Fruit fly (Drosophila melanogaster): Measurements from ENCODE around the gene jub.

The jub gene

dm6 chrX:13783958-13784907 is 45.9 kb downstream of the jub start:
- peak; percentile 49 for TF ChIP-seq svp (GFP tag)
- TF ChIP-seq Ets96B (tag; optimal IDR thresholded peaks at IDR 0.05): peak; percentile 27
- peak; percentile 38 for TF ChIP-seq Hr39 (GFP tag; optimal IDR thresholded peaks at IDR 0.05)
- TF ChIP-seq CG3919 (GFP tag; optimal IDR thresholded peaks at IDR 0.05): peak; percentile 61
- TF ChIP-seq CG31627 (GFP tag; optimal IDR thresholded peaks at IDR 0.05): peak; percentile 32
- TF ChIP-seq Eip93F (GFP tag; optimal IDR thresholded peaks at IDR 0.05): no peak
- TF ChIP-seq cyc (GFP tag; optimal IDR thresholded peaks at IDR 0.05): peak; percentile 13
- peak; percentile 55; the same call in 1 of the 2 replicates for TF ChIP-seq Gug (GFP tag; IDR thresholded peaks at IDR 0.05)
- peak; percentile 84 for TF ChIP-seq Hr4 (GFP tag; optimal IDR thresholded peaks at IDR 0.05)
- peak; percentile 0 for TF ChIP-seq CG1621 (tag; optimal IDR thresholded peaks at IDR 0.05)
- peak; percentile 27 for TF ChIP-seq CG6792 (GFP tag; optimal IDR thresholded peaks at IDR 0.05)
- TF ChIP-seq eg (GFP tag; IDR thresholded peaks at IDR 0.05): peak; percentile 74
- TF ChIP-seq Eip78C (GFP tag): peak; percentile 88
- TF ChIP-seq dsx (GFP tag; optimal IDR thresholded peaks at IDR 0.05; ENCODE audit: poor library complexity, severe bottlenecking): peak; percentile 57
- TF ChIP-seq topi (GFP tag; optimal IDR thresholded peaks at IDR 0.05): peak; percentile 27
- TF ChIP-seq CG3032 (tag; optimal IDR thresholded peaks at IDR 0.05): peak; percentile 43
- TF ChIP-seq Eip75B (GFP tag; optimal IDR thresholded peaks at IDR 0.05): peak; percentile 62
- TF ChIP-seq net (GFP tag; optimal IDR thresholded peaks at IDR 0.05): peak; percentile 69
- TF ChIP-seq lz (GFP tag; optimal IDR thresholded peaks at IDR 0.05): peak; percentile 36
- TF ChIP-seq CG10631 (GFP tag; optimal IDR thresholded peaks at IDR 0.05): peak; percentile 16
- peak; percentile 57 for TF ChIP-seq CG11294 (GFP tag; IDR thresholded peaks at IDR 0.05)
- no peak for TF ChIP-seq CG6854 (GFP tag; optimal IDR thresholded peaks at IDR 0.05)
- TF ChIP-seq Sox102F (GFP tag; optimal IDR thresholded peaks at IDR 0.05): peak; percentile 40
- TF ChIP-seq CG16779 (tag; optimal IDR thresholded peaks at IDR 0.05): peak; percentile 8
- peak; percentile 66 for TF ChIP-seq pdm3 (GFP tag; optimal IDR thresholded peaks at IDR 0.05)
- no peak for TF ChIP-seq spab (GFP tag; optimal IDR thresholded peaks at IDR 0.05)
- TF ChIP-seq OdsH (GFP tag; optimal IDR thresholded peaks at IDR 0.05): peak; percentile 66
- TF ChIP-seq ss (GFP tag; optimal IDR thresholded peaks at IDR 0.05): peak; percentile 19 to 23
- peak; percentile 28 for TF ChIP-seq fd59A (GFP tag; optimal IDR thresholded peaks at IDR 0.05)
- TF ChIP-seq Met (GFP tag; optimal IDR thresholded peaks at IDR 0.05): peak; percentile 56
- peak; percentile 38 for TF ChIP-seq achi (GFP tag; optimal IDR thresholded peaks at IDR 0.05)
- peak; percentile 3 for TF ChIP-seq CG7368 (GFP tag; optimal IDR thresholded peaks at IDR 0.05)
- peak; percentile 89 for TF ChIP-seq CG32006 (GFP tag; optimal IDR thresholded peaks at IDR 0.05)
- TF ChIP-seq esn (GFP tag; optimal IDR thresholded peaks at IDR 0.05): peak; percentile 31
- TF ChIP-seq Ets21C (GFP tag; optimal IDR thresholded peaks at IDR 0.05): no peak
- peak; percentile 33 for TF ChIP-seq CG10669 (GFP tag; optimal IDR thresholded peaks at IDR 0.05)
- TF ChIP-seq Sox15 (GFP tag; optimal IDR thresholded peaks at IDR 0.05): no peak
- TF ChIP-seq CG34406 (GFP tag; optimal IDR thresholded peaks at IDR 0.05): peak; percentile 25
- TF ChIP-seq CG8119 (GFP tag; IDR thresholded peaks at IDR 0.05): peak; percentile 72
- no peak for TF ChIP-seq Blimp-1 (GFP tag; optimal IDR thresholded peaks at IDR 0.05)
- TF ChIP-seq Hr38 (GFP tag; optimal IDR thresholded peaks at IDR 0.05): no peak
- TF ChIP-seq CG11902 (GFP tag; optimal IDR thresholded peaks at IDR 0.05): peak; percentile 5
- TF ChIP-seq CG11762 (GFP tag; optimal IDR thresholded peaks at IDR 0.05; ENCODE audit: insufficient read depth): no peak
- no peak for TF ChIP-seq fkh (GFP tag; optimal IDR thresholded peaks at IDR 0.05)
- peak; percentile 27 for TF ChIP-seq Smox (GFP tag; optimal IDR thresholded peaks at IDR 0.05)
- TF ChIP-seq CG15336 (GFP tag; IDR thresholded peaks at IDR 0.05): peak; percentile 77
- no peak for TF ChIP-seq CG8319 (GFP tag; optimal IDR thresholded peaks at IDR 0.05)
- TF ChIP-seq CG6163 (GFP tag; IDR thresholded peaks at IDR 0.05): no peak
- no peak for TF ChIP-seq vri (GFP tag; optimal IDR thresholded peaks at IDR 0.05)
- no peak for TF ChIP-seq fd85E (GFP tag; optimal IDR thresholded peaks at IDR 0.05)

All from whole organism, prepupa.